Fruit fly (Drosophila melanogaster) whole organism, adult: ENCODE results near the gene CG5860.
"Not testable (repeated sequence)": the region's sequence is repeated elsewhere in the genome, so short reads cannot be mapped to it uniquely, and the experiment has no call there.

Source experiments
- CG11617 ChIP-seq: fragments of 200-800 bp; sonication (Bioruptor generic); optimal IDR thresholded peaks from 2 replicates; lab custom pipeline; 2017; ENCODE audit warnings: mild to moderate bottlenecking, missing biosample characterization, missing genetic modification reagents, missing genetic modification characterization
- CG14711 ChIP-seq: fragments of 200-800 bp; sonication (Bioruptor generic); optimal IDR thresholded peaks from 2 replicates; lab custom pipeline; 2018; ENCODE audit warnings: missing biosample characterization, mild to moderate bottlenecking, missing genetic modification characterization, moderate library complexity
- kay ChIP-seq: fragments of 200-800 bp; sonication (Bioruptor generic); peaks from one replicate; lab custom pipeline; 2016; ENCODE audit warnings: missing biosample characterization, missing genetic modification characterization, borderline replicate concordance
- pad ChIP-seq: fragments of 200-800 bp; sonication (Bioruptor generic); optimal IDR thresholded peaks from 3 replicates; lab custom pipeline; 2017; ENCODE audit warnings: missing biosample characterization, missing genetic modification characterization, mild to moderate bottlenecking, moderate library complexity, missing genetic modification reagents

dm6 chr3R:17456676-17457075, 47.3 kb downstream of the CG5860 start, which contains the start of gene CG14330:
- not testable (repeated sequence) for TF ChIP-seq pad (GFP tag; lab: Kevin White, UChicago); CG11617 (GFP tag; lab: Kevin White, UChicago); CG14711 (tag; lab: Kevin White, UChicago); kay (GFP tag; lab: Kevin White, UChicago)
